Fruit fly (Drosophila melanogaster) whole organism, embryonic: Measurements from ENCODE around the gene eys.

Source experiments
- Asciz ChIP-seq: fragments of 200-800 bp; sonication (Bioruptor generic); optimal IDR thresholded peaks from 2 replicates; lab custom pipeline; 2017; ENCODE audit warnings: missing biosample characterization, mild to moderate bottlenecking, missing genetic modification characterization, missing genetic modification reagents
- B-H1 ChIP-seq: fragments of 200-800 bp; sonication (Bioruptor generic); IDR thresholded peaks from 3 replicates; pipeline ENCODE4 v1.3.6; 2022; ENCODE audit warnings: missing biosample characterization, missing genetic modification characterization
- Bdp1 ChIP-seq: fragments of 200-800 bp; sonication (Bioruptor generic); optimal IDR thresholded peaks from 3 replicates; lab custom pipeline; 2016; ENCODE audit warnings: missing biosample characterization, missing genetic modification characterization
- Bgb ChIP-seq: fragments of 200-800 bp; sonication (Bioruptor generic); IDR thresholded peaks from 2 replicates; pipeline ENCODE4 v1.3.6; 2022; ENCODE audit warnings: missing biosample characterization, missing genetic modification characterization; ENCODE audit not compliant: partially characterized antibody
- Blimp-1 ChIP-seq: fragments of 200-800 bp; sonication (Bioruptor generic); optimal IDR thresholded peaks from 3 replicates; lab custom pipeline; 2018; ENCODE audit warnings: missing biosample characterization, missing genetic modification characterization, mild to moderate bottlenecking, moderate library complexity, missing genetic modification reagents
- CG11696 ChIP-seq: fragments of 200-800 bp; sonication (Bioruptor generic); IDR thresholded peaks from 2 replicates; pipeline ENCODE4 v1.3.6; 2022; ENCODE audit warnings: missing biosample characterization, missing genetic modification characterization
- CG15011 ChIP-seq: fragments of 200-800 bp; sonication (Bioruptor generic); optimal IDR thresholded peaks from 3 replicates; lab custom pipeline; 2018; ENCODE audit warnings: missing biosample characterization, mild to moderate bottlenecking, missing genetic modification characterization
- CG15479 ChIP-seq: fragments of 200-800 bp; sonication (Bioruptor generic); optimal IDR thresholded peaks from 3 replicates; lab custom pipeline; 2019; ENCODE audit warnings: missing biosample characterization, mild to moderate bottlenecking, missing genetic modification characterization, moderate library complexity
- CG15601 ChIP-seq: fragments of 200-800 bp; sonication (Bioruptor generic); optimal IDR thresholded peaks from 3 replicates; lab custom pipeline; 2019; ENCODE audit warnings: missing biosample characterization, mild to moderate bottlenecking, missing genetic modification characterization, moderate library complexity
- CG1603 ChIP-seq: fragments of 200-800 bp; sonication (Bioruptor generic); optimal IDR thresholded peaks from 2 replicates; lab custom pipeline; 2019; ENCODE audit warnings: missing biosample characterization, mild to moderate bottlenecking, missing genetic modification characterization, moderate library complexity
- CG16779 ChIP-seq: fragments of 200-800 bp; sonication (Bioruptor generic); IDR thresholded peaks from 2 replicates; pipeline ENCODE4 v1.3.6; 2022; ENCODE audit warnings: missing biosample characterization, missing genetic modification characterization
- CG17359 ChIP-seq: fragments of 200-800 bp; sonication (Bioruptor generic); optimal IDR thresholded peaks from 3 replicates; lab custom pipeline; 2018; ENCODE audit warnings: missing biosample characterization, mild to moderate bottlenecking, missing genetic modification characterization, moderate library complexity
- CG17361 ChIP-seq: fragments of 200-800 bp; sonication (Bioruptor generic); IDR thresholded peaks from 3 replicates; pipeline ENCODE4 v1.3.6; 2022; ENCODE audit warnings: missing biosample characterization, missing genetic modification characterization
- CG17912 ChIP-seq: fragments of 200-800 bp; sonication (Bioruptor generic); optimal IDR thresholded peaks from 2 replicates; lab custom pipeline; 2018; ENCODE audit warnings: missing biosample characterization, mild to moderate bottlenecking, missing genetic modification characterization
- CG31365 ChIP-seq: fragments of 200-800 bp; sonication (Bioruptor generic); optimal IDR thresholded peaks from 2 replicates; lab custom pipeline; 2018; ENCODE audit warnings: missing biosample characterization, mild to moderate bottlenecking, missing genetic modification characterization
- CG31388 ChIP-seq: fragments of 200-800 bp; sonication (Bioruptor generic); optimal IDR thresholded peaks from 2 replicates; lab custom pipeline; 2016; ENCODE audit warnings: missing biosample characterization, missing genetic modification characterization
- CG4360 ChIP-seq: fragments of 200-800 bp; sonication (Bioruptor generic); IDR thresholded peaks from 2 replicates; pipeline ENCODE4 v1.3.6; 2022; ENCODE audit warnings: missing biosample characterization, missing genetic modification characterization
- CG6683 ChIP-seq: fragments of 200-800 bp; sonication (Bioruptor generic); optimal IDR thresholded peaks from 2 replicates; lab custom pipeline; 2017; ENCODE audit warnings: missing biosample characterization, mild to moderate bottlenecking, missing genetic modification characterization, missing genetic modification reagents
- CG9609 ChIP-seq: fragments of 200-800 bp; sonication (Bioruptor generic); optimal IDR thresholded peaks from 3 replicates; lab custom pipeline; 2016; ENCODE audit warnings: missing biosample characterization, missing genetic modification characterization
- CG9817 ChIP-seq: fragments of 200-800 bp; sonication (Bioruptor generic); optimal IDR thresholded peaks from 2 replicates; lab custom pipeline; 2018; ENCODE audit warnings: missing biosample characterization, mild to moderate bottlenecking, missing genetic modification characterization, moderate library complexity
- CG9876 ChIP-seq: fragments of 200-800 bp; sonication (Bioruptor generic); optimal IDR thresholded peaks from 2 replicates; lab custom pipeline; 2016; ENCODE audit warnings: missing biosample characterization, missing genetic modification characterization
- D19B ChIP-seq: fragments of 200-800 bp; sonication (Bioruptor generic); optimal IDR thresholded peaks from 2 replicates; lab custom pipeline; 2017; ENCODE audit warnings: missing biosample characterization, mild to moderate bottlenecking, missing genetic modification characterization
- E2f1 ChIP-seq: fragments of 200-800 bp; sonication (Bioruptor generic); IDR thresholded peaks from 2 replicates; pipeline ENCODE4 v1.3.6; 2022; ENCODE audit warnings: missing biosample characterization, missing genetic modification characterization
- ERR ChIP-seq: fragments of 200-800 bp; sonication (Bioruptor generic); optimal IDR thresholded peaks from 2 replicates; lab custom pipeline; 2016; ENCODE audit warnings: missing biosample characterization, missing genetic modification characterization
- HmgZ ChIP-seq: fragments of 200-800 bp; sonication (Bioruptor generic); optimal IDR thresholded peaks from 2 replicates; lab custom pipeline; 2018; ENCODE audit warnings: missing biosample characterization, mild to moderate bottlenecking, missing genetic modification characterization
- Hr51 ChIP-seq, 2 experiments: fragments of 200-800 bp; sonication (Bioruptor generic); optimal IDR thresholded peaks; 2 replicates in 1 of 2; 3 replicates in 1 of 2; lab custom pipeline; 2016 to 2018; ENCODE audit warnings: missing biosample characterization in 2 of 2, missing genetic modification characterization in 2 of 2, mild to moderate bottlenecking in 1 of 2, moderate library complexity in 1 of 2
- abd-A ChIP-seq: fragments of 200-800 bp; sonication (Bioruptor generic); optimal IDR thresholded peaks from 3 replicates; lab custom pipeline; 2019; ENCODE audit warnings: missing biosample characterization, mild to moderate bottlenecking, missing genetic modification characterization, moderate library complexity
- gro ChIP-seq: fragments of 200-800 bp; sonication (Bioruptor generic); optimal IDR thresholded peaks from 2 replicates; lab custom pipeline; 2016; ENCODE audit warnings: missing biosample characterization, missing genetic modification characterization
- ken ChIP-seq: fragments of 200-800 bp; sonication (Bioruptor generic); IDR thresholded peaks from 3 replicates; pipeline ENCODE4 v1.3.6; 2022; ENCODE audit warnings: missing biosample characterization, missing genetic modification characterization
- lola ChIP-seq, 3 experiments: fragments of >200 bp in 2 of 3; fragments of 200-800 bp in 1 of 3; sonication (Bioruptor generic) in 1 of 3; optimal IDR thresholded peaks; 2 replicates each; lab custom pipeline; 2017 to 2019; ENCODE audit warnings: missing biosample characterization in 3 of 3, missing genetic modification characterization in 3 of 3, mild to moderate bottlenecking in 1 of 3, moderate library complexity in 1 of 3
- nmo ChIP-seq: fragments of 200-800 bp; sonication (Bioruptor generic); optimal IDR thresholded peaks from 2 replicates; lab custom pipeline; 2018; ENCODE audit warnings: missing biosample characterization, mild to moderate bottlenecking, missing genetic modification characterization, moderate library complexity
- pfk ChIP-seq: fragments of 200-800 bp; sonication (Bioruptor generic); optimal IDR thresholded peaks from 2 replicates; lab custom pipeline; 2018; ENCODE audit warnings: missing biosample characterization, mild to moderate bottlenecking, missing genetic modification characterization, moderate library complexity
- pita ChIP-seq: fragments of 200-800 bp; sonication (Bioruptor generic); optimal IDR thresholded peaks from 2 replicates; lab custom pipeline; 2017; ENCODE audit warnings: missing biosample characterization, mild to moderate bottlenecking, missing genetic modification characterization
- prd ChIP-seq, 3 experiments: fragments of >200 bp in 2 of 3; fragments of 200-800 bp in 1 of 3; sonication (Bioruptor generic) in 1 of 3; optimal IDR thresholded peaks in 2 of 3; IDR thresholded peaks in 1 of 3; 2 replicates in 2 of 3; 3 replicates in 1 of 3; pipeline versions ENCODE4 v1.3.6 to Lab custom; 2017 to 2022; ENCODE audit warnings: missing biosample characterization in 1 of 3, missing genetic modification characterization in 1 of 3
- pum ChIP-seq: fragments of 200-800 bp; sonication (Bioruptor generic); optimal IDR thresholded peaks from 2 replicates; lab custom pipeline; 2016; ENCODE audit warnings: missing biosample characterization, missing genetic modification characterization
- schlank ChIP-seq: fragments of 200-800 bp; sonication (Bioruptor generic); optimal IDR thresholded peaks from 2 replicates; lab custom pipeline; 2018; ENCODE audit warnings: missing biosample characterization, mild to moderate bottlenecking, missing genetic modification characterization
- sd ChIP-seq: fragments of 200-800 bp; sonication (Bioruptor generic); optimal IDR thresholded peaks from 3 replicates; lab custom pipeline; 2018; ENCODE audit warnings: missing biosample characterization, mild to moderate bottlenecking, missing genetic modification characterization, moderate library complexity
- sima ChIP-seq: fragments of 200-800 bp; sonication (Bioruptor generic); optimal IDR thresholded peaks from 2 replicates; lab custom pipeline; 2016; ENCODE audit warnings: missing biosample characterization, missing genetic modification characterization
- slou ChIP-seq: fragments of 200-800 bp; sonication (Bioruptor generic); optimal IDR thresholded peaks from 3 replicates; lab custom pipeline; 2016; ENCODE audit warnings: missing biosample characterization, missing genetic modification characterization
- stc ChIP-seq: fragments of 200-800 bp; sonication (Bioruptor generic); IDR thresholded peaks from 2 replicates; pipeline ENCODE4 v1.3.6; 2022; ENCODE audit warnings: missing biosample characterization, missing genetic modification characterization
- tna ChIP-seq: fragments of 200-800 bp; sonication (Bioruptor generic); IDR thresholded peaks from 2 replicates; pipeline ENCODE4 v1.3.6; 2022; ENCODE audit warnings: missing biosample characterization, missing genetic modification characterization; ENCODE audit not compliant: partially characterized antibody
- z ChIP-seq: fragments of 200-800 bp; sonication (Bioruptor generic); IDR thresholded peaks from 3 replicates; pipeline ENCODE4 v1.3.6; 2022; ENCODE audit warnings: missing biosample characterization, missing genetic modification characterization
- zfh2 ChIP-seq: fragments of 200-800 bp; sonication (Bioruptor generic); optimal IDR thresholded peaks from 2 replicates; lab custom pipeline; 2016; ENCODE audit warnings: missing biosample characterization, missing genetic modification characterization

eys gene

DNA sequence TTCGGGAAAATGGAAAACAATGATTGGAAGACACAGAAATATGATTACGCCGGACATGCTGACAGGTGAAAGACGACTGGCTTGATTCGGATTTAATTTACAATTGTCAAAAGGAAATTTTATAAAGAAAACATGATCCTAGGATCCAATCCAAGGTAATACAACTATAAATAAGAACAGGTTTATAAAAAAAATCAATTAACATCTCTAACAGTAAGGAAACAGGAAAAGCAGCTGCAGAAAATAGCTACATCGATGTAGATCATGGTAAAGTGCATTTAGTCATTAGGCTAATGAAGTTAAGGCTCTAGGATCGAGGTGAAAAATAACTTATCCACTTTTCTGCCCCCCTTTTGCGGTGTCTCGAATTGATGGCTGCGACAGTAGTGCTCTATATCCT, 22.2 kb upstream of the eys start, which contains the start of gene CG17237:
Gene CG17237 (minus strand): TSS at position 101 of the 400 bp plus-strand sequence.
- no peak for TF ChIP-seq CG31365 (tag; lab: Kevin White, UChicago)

DNA sequence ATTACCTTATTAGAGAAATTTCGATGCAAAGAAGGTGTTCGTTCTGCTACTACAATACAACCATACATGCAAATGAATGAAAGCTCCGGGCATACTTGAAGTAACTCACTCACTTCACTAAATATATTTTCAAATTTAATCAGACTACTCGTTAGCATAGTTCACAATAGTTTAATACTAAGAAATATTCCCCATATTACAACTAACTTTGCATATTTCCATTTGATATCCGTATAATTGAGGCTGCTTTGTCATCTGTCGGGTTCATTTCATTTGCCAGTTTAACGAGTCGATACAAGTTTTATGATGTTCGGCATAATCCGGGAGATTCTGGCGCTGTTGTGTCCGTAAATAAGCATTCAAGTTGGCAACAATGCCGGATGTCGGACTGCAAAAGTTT, 20.8 kb upstream of the eys start, which contains the start of gene robl22E:
Gene robl22E (minus strand): TSS at position 101 of the 400 bp plus-strand sequence.
- TF ChIP-seq Bgb = no peak
- TF ChIP-seq abd-A (tag; lab: Kevin White, UChicago) = no peak
- no peak for TF ChIP-seq stc (GFP tag; lab: Robert Waterston, UW)
- TF ChIP-seq tna = no peak
- no peak for TF ChIP-seq CG16779
- no peak for TF ChIP-seq pita (GFP tag; lab: Kevin White, UChicago)
- no peak for TF ChIP-seq sd (tag; lab: Kevin White, UChicago)

DNA sequence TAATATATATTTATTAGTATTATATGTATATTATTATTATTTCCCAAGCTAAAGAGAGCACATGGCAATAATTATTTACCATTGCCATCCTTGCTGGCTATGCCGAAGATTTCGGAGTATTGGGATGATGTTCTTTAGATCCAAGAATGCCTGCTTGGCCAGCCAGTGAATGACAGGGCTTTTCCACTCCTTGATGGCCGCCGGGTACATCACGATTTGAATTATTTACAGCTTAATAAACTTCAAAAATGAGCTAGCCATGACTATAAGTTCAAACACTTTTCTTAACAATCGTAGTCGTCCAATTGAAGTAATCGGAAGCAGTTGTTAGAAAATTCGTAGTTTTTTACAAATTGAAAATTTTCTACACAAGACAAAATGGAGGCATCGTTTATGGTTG, 11.7 kb upstream of the eys start, which contains the start of gene CG31949:
Gene CG31949 (plus strand): TSS at position 301 of the 400 bp plus-strand sequence.
- TF ChIP-seq pfk (GFP tag; lab: Kevin White, UChicago) (no peak), CG17361 (GFP tag; lab: Robert Waterston, UW) (no peak), ERR (GFP tag; lab: Kevin White, UChicago) (no peak), CG17912 (GFP tag; lab: Kevin White, UChicago) (no peak), z (GFP tag; lab: Robert Waterston, UW) (no peak), D19B (GFP tag; lab: Kevin White, UChicago) (no peak), gro (GFP tag; lab: Kevin White, UChicago) (no peak), CG11696 (GFP tag; lab: Robert Waterston, UW) (no peak), zfh2 (GFP tag; lab: Kevin White, UChicago) (no peak), CG1603 (no peak), nmo (GFP tag; lab: Kevin White, UChicago) (no peak), ken (GFP tag; lab: Robert Waterston, UW) (no peak), B-H1 (GFP tag; lab: Robert Waterston, UW) (no peak), schlank (tag; lab: Kevin White, UChicago) (no peak), lola (GFP tag; optimal IDR thresholded peaks at IDR 0.05; lab: Kevin White, UChicago) (no peak), pita (GFP tag; lab: Kevin White, UChicago) (no peak), CG31388 (GFP tag; lab: Kevin White, UChicago) (no peak), HmgZ (tag; lab: Kevin White, UChicago) (no peak)

DNA sequence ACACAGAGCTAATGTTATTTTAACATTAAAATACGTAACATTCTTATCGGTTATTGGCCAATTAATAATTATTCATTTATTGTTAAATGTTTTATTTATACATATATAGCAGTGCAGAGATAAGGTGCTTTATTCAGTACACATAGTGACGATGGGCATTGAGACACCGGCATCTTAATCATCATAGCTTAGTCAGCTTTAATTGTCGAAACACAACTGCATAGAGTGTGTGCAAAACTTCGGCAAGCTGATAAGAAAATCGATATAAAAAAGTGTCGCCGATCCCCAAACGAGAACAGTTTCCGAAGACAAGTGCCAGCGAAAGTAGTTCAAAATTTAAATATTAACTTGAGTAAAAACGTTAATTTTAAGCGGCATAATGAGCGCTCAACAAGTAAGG, 3.8 kb upstream of the eys start, which contains the start of gene CG16995:
Gene CG16995 (plus strand): TSS at position 301 of the 400 bp plus-strand sequence.
- no peak for TF ChIP-seq CG15479 (GFP tag; lab: Kevin White, UChicago)
- TF ChIP-seq CG9609 = no peak
- no peak for TF ChIP-seq prd (optimal IDR thresholded peaks at IDR 0.05; lab: Kevin White, UChicago)
- no peak for TF ChIP-seq prd (GFP tag; IDR thresholded peaks at IDR 0.05; lab: Robert Waterston, UW)
- TF ChIP-seq slou (GFP tag; lab: Kevin White, UChicago) = no peak
- no peak for TF ChIP-seq zfh2 (GFP tag; lab: Kevin White, UChicago)
- no peak for TF ChIP-seq ERR (GFP tag; lab: Kevin White, UChicago)
- TF ChIP-seq sima = no peak

DNA sequence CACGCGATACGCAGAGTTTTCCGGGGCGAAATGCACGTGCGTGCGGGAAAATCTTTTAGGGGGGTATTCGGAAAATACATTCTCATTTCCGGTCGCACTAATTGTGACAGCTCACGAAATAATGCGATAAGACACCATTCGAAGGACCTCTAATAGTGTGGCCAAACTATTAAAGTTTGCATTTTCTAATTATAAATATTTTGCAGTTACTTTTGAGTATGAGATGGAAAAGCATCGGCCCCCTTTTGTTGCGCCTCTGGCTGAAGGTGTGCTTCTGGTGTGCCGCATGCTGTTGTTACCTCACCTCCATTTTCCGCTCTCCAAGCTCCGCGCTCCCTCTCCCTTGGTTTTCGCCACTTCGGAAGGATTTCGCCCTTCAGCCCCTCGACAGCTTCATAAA, 2.7 kb downstream of the eys start:
- TF ChIP-seq CG9876 (GFP tag; lab: Kevin White, UChicago) (no peak), Asciz (GFP tag; lab: Kevin White, UChicago) (no peak), nmo (GFP tag; lab: Kevin White, UChicago) (no peak), CG9817 (no peak), CG6683 (GFP tag; lab: Kevin White, UChicago) (no peak), CG17359 (tag; lab: Kevin White, UChicago) (no peak), Bdp1 (GFP tag; lab: Kevin White, UChicago) (no peak), pum (GFP tag; lab: Kevin White, UChicago) (no peak), Hr51 (GFP tag; optimal IDR thresholded peaks at IDR 0.05; lab: Kevin White, UChicago) (peak in 1 of 2 experiments; percentile 11), Blimp-1 (GFP tag; lab: Kevin White, UChicago) (no peak), E2f1 (GFP tag; lab: Robert Waterston, UW) (no peak), CG15011 (GFP tag; lab: Kevin White, UChicago) (no peak), CG4360 (GFP tag; lab: Robert Waterston, UW) (no peak), CG15601 (tag; lab: Kevin White, UChicago) (no peak)
